Worm (Caenorhabditis elegans): ENCODE measurements around the gene C44B12.3.

ce11 chrIV:1086913-1087312, 17.7 kb upstream of the C44B12.3 start, which contains the start of gene csn-4:
- TF ChIP-seq nhr-90 (tag; optimal IDR thresholded peaks at IDR 0.05) (no peak), hrde-1 (tag; optimal IDR thresholded peaks at IDR 0.05; ENCODE audit: borderline replicate concordance) (no peak)

Data from whole organism, young adult.